Worm (Caenorhabditis elegans) whole organism, L2 larva: ENCODE measurements around the gene gur-3.

Experiments
- C34F6.9 ChIP-seq: fragments of 150-350 bp; optimal IDR thresholded peaks from 2 replicates; lab custom pipeline; 2014; ENCODE audit warnings: missing biosample characterization, missing genetic modification characterization
- R02D3.7 ChIP-seq: fragments of 150-350 bp; optimal IDR thresholded peaks from 2 replicates; lab custom pipeline; 2014; ENCODE audit warnings: missing biosample characterization, missing genetic modification characterization
- alr-1 ChIP-seq: fragments of 150-350 bp; optimal IDR thresholded peaks from 2 replicates; lab custom pipeline; 2014; ENCODE audit warnings: missing biosample characterization, missing genetic modification characterization
- aly-2 ChIP-seq: fragments of 150-350 bp; optimal IDR thresholded peaks from 2 replicates; lab custom pipeline; 2014; ENCODE audit warnings: missing biosample characterization, missing genetic modification characterization
- ama-1 ChIP-seq: fragments of 150-350 bp; optimal IDR thresholded peaks from 2 replicates; lab custom pipeline; 2018; ENCODE audit warnings: inconsistent platforms
- blmp-1 ChIP-seq: sonication (generic microtip); optimal IDR thresholded peaks from 2 replicates; lab custom pipeline; 2017; ENCODE audit warnings: missing genetic modification characterization, mild to moderate bottlenecking, missing compliant biosample characterization, antibody characterized with exemption, moderate library complexity; ENCODE audit not compliant: insufficient read depth
- ceh-16 ChIP-seq: fragments of 150-350 bp; optimal IDR thresholded peaks from 2 replicates; lab custom pipeline; 2014; ENCODE audit warnings: missing biosample characterization, missing genetic modification characterization
- crh-2 ChIP-seq: sonication (generic microtip); optimal IDR thresholded peaks from 2 replicates; lab custom pipeline; 2017; ENCODE audit warnings: missing biosample characterization, missing genetic modification characterization
- egl-27 ChIP-seq: sonication (generic microtip); optimal IDR thresholded peaks from 3 replicates; lab custom pipeline; 2017; ENCODE audit warnings: missing biosample characterization, missing genetic modification reagents, missing genetic modification characterization
- elt-1 ChIP-seq: fragments of 150-350 bp; optimal IDR thresholded peaks from 2 replicates; lab custom pipeline; 2014; ENCODE audit warnings: missing biosample characterization, missing genetic modification characterization
- elt-3 ChIP-seq: sonication (generic microtip); optimal IDR thresholded peaks from 2 replicates; lab custom pipeline; 2017; ENCODE audit warnings: missing biosample characterization, missing genetic modification characterization
- fos-1 ChIP-seq: fragments of 150-350 bp; optimal IDR thresholded peaks from 2 replicates; lab custom pipeline; 2014; ENCODE audit warnings: missing biosample characterization, missing genetic modification characterization
- gmeb-1 ChIP-seq: fragments of 150-350 bp; optimal IDR thresholded peaks from 2 replicates; lab custom pipeline; 2014; ENCODE audit warnings: missing biosample characterization, missing genetic modification characterization
- lin-11 ChIP-seq: fragments of 150-350 bp; sonication (generic microtip); optimal IDR thresholded peaks from 2 replicates; lab custom pipeline; 2014; ENCODE audit warnings: missing biosample characterization, missing genetic modification characterization, inconsistent platforms, mixed read lengths
- lin-13 ChIP-seq: fragments of 150-350 bp; optimal IDR thresholded peaks from 2 replicates; lab custom pipeline; 2014; ENCODE audit warnings: missing biosample characterization, missing genetic modification reagents, missing genetic modification characterization
- lin-39 ChIP-seq: fragments of 150-350 bp; optimal IDR thresholded peaks from 2 replicates; lab custom pipeline; 2014; ENCODE audit warnings: missing biosample characterization, missing genetic modification reagents, missing genetic modification characterization
- lsy-2 ChIP-seq, 2 experiments: fragments of 150-350 bp in 1 of 2; sonication (generic microtip) in 1 of 2; optimal IDR thresholded peaks; 2 replicates each; lab custom pipeline; 2014 to 2017; ENCODE audit warnings: missing biosample characterization in 2 of 2, missing genetic modification characterization in 2 of 2
- mab-5 ChIP-seq: fragments of 150-350 bp; optimal IDR thresholded peaks from 2 replicates; lab custom pipeline; 2014; ENCODE audit warnings: missing biosample characterization, missing genetic modification characterization
- mbf-1 ChIP-seq: sonication (generic microtip); optimal IDR thresholded peaks from 2 replicates; lab custom pipeline; 2017; ENCODE audit warnings: missing biosample characterization, missing genetic modification characterization
- mdl-1 ChIP-seq, 2 experiments: fragments of 150-350 bp in 1 of 2; sonication (generic microtip) in 1 of 2; optimal IDR thresholded peaks; 2 replicates each; lab custom pipeline; 2017; ENCODE audit warnings: missing biosample characterization in 2 of 2, missing genetic modification characterization in 2 of 2
- nhr-11 ChIP-seq: fragments of 150-350 bp; optimal IDR thresholded peaks from 2 replicates; lab custom pipeline; 2014; ENCODE audit warnings: missing biosample characterization, missing genetic modification characterization
- nhr-12 ChIP-seq: fragments of 150-350 bp; optimal IDR thresholded peaks from 2 replicates; lab custom pipeline; 2014; ENCODE audit warnings: missing biosample characterization, missing genetic modification characterization
- nhr-129 ChIP-seq: fragments of 150-350 bp; optimal IDR thresholded peaks from 2 replicates; lab custom pipeline; 2014; ENCODE audit warnings: missing biosample characterization, missing genetic modification characterization
- nhr-21 ChIP-seq: fragments of 150-350 bp; optimal IDR thresholded peaks from 2 replicates; lab custom pipeline; 2014; ENCODE audit warnings: missing biosample characterization, missing genetic modification characterization
- nhr-23 ChIP-seq: fragments of 150-350 bp; optimal IDR thresholded peaks from 2 replicates; lab custom pipeline; 2014; ENCODE audit warnings: missing biosample characterization, missing genetic modification reagents, missing genetic modification characterization
- nhr-25 ChIP-seq: fragments of 150-350 bp; sonication (generic microtip); optimal IDR thresholded peaks from 3 replicates; lab custom pipeline; 2014; ENCODE audit warnings: missing biosample characterization, missing genetic modification characterization
- nhr-6 ChIP-seq: fragments of 150-350 bp; optimal IDR thresholded peaks from 2 replicates; lab custom pipeline; 2014; ENCODE audit warnings: missing biosample characterization, missing genetic modification characterization
- nhr-77 ChIP-seq: fragments of 150-350 bp; optimal IDR thresholded peaks from 2 replicates; lab custom pipeline; 2014; ENCODE audit warnings: missing biosample characterization, missing genetic modification characterization
- peb-1 ChIP-seq: fragments of 150-350 bp; optimal IDR thresholded peaks from 2 replicates; lab custom pipeline; 2014; ENCODE audit warnings: missing biosample characterization, missing genetic modification characterization
- sem-4 ChIP-seq: fragments of 150-350 bp; optimal IDR thresholded peaks from 2 replicates; lab custom pipeline; 2014; ENCODE audit warnings: missing biosample characterization, missing genetic modification reagents, missing genetic modification characterization
- skn-1 ChIP-seq: sonication (generic microtip); optimal IDR thresholded peaks from 2 replicates; lab custom pipeline; 2017; ENCODE audit warnings: missing biosample characterization, missing genetic modification characterization
- sma-3 ChIP-seq: sonication (generic microtip); optimal IDR thresholded peaks from 2 replicates; lab custom pipeline; 2016; ENCODE audit warnings: missing genetic modification reagents, missing genetic modification characterization, missing compliant biosample characterization
- sma-9 ChIP-seq, 2 experiments: fragments of 150-350 bp in 1 of 2; sonication (generic microtip) in 1 of 2; optimal IDR thresholded peaks; 2 replicates each; lab custom pipeline; 2014 to 2016; ENCODE audit warnings: missing genetic modification characterization in 2 of 2, mild to moderate bottlenecking in 1 of 2, missing biosample characterization in 1 of 2, missing compliant biosample characterization in 1 of 2, missing genetic modification reagents in 1 of 2, moderate library complexity in 1 of 2
- snpc-4 ChIP-seq: fragments of 150-350 bp; optimal IDR thresholded peaks from 2 replicates; lab custom pipeline; 2014; ENCODE audit warnings: missing biosample characterization, missing genetic modification characterization
- unc-39 ChIP-seq: fragments of 150-350 bp; optimal IDR thresholded peaks from 2 replicates; lab custom pipeline; 2014; ENCODE audit warnings: missing biosample characterization, missing genetic modification characterization
- unc-55 ChIP-seq: fragments of 150-350 bp; sonication (generic microtip); optimal IDR thresholded peaks from 3 replicates; lab custom pipeline; 2014; ENCODE audit warnings: missing biosample characterization, missing genetic modification reagents, missing genetic modification characterization
- unc-62 ChIP-seq: fragments of 150-350 bp; optimal IDR thresholded peaks from 2 replicates; lab custom pipeline; 2014; ENCODE audit warnings: missing biosample characterization, missing genetic modification reagents, missing genetic modification characterization
- zag-1 ChIP-seq: fragments of 150-350 bp; optimal IDR thresholded peaks from 2 replicates; lab custom pipeline; 2014; ENCODE audit warnings: missing biosample characterization, missing genetic modification characterization
- ztf-1 ChIP-seq: fragments of 200-800 bp; sonication (Bioruptor generic); conservative IDR thresholded peaks from 2 replicates; pipeline ENCODE4 v1.3.6; 2022; ENCODE audit warnings: missing genetic modification characterization, missing compliant biosample characterization
- ztf-4 ChIP-seq: fragments of 150-350 bp; optimal IDR thresholded peaks from 2 replicates; lab custom pipeline; 2014; ENCODE audit warnings: missing biosample characterization, missing genetic modification characterization

The gur-3 gene

DNA sequence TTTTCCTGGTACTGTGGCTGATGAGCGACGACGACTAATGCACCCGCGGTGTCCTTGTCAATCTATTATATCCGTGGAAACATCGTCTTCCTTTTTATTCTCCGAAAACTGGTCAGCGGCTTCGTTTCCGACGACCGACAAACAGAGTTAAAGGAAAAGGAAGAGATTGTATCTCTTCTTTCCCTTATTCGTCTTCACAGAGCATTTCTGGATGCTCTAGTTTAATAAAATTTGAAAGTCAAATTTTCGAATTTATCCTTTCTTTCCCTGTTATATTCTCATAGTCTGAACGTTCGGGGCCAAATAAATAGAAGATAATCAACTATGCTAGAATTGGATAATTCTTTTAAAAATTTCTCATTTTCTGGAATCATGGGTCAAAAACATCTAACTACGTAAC lies 13.3 kb downstream of the gur-3 start:
- TF ChIP-seq R02D3.7 (tag; lab: Kevin White, UChicago) (no peak), mbf-1 (tag; lab: Kevin White, UChicago) (no peak)

DNA sequence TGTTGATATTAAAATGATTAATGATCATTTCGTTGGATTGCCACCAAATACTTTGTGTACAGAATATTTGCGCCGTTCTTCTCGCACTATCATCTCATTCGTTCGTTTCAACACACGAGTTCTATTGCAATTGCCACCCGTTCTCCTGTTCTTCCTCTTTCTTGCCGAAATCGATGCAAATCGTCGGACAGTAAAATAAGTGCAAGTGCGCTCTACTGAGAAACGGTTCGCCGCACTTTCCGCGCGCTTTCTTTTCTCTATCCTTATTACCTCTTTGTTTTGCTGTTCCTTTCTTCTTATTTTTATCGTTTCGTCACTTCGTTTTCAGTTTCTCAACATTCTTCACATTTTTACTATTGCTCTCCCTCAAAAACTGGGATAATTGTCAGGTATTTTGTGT lies 14.9 kb downstream of the gur-3 start:
- peak; percentile 40 for TF ChIP-seq ceh-16
- TF ChIP-seq C34F6.9 (tag; lab: Kevin White, UChicago), result no peak
- TF ChIP-seq blmp-1 (tag; lab: Kevin White, UChicago), result peak; percentile 70
- peak; percentile 54 for TF ChIP-seq sem-4 (tag; lab: Kevin White, UChicago)
- peak; percentile 57 for TF ChIP-seq sma-3 (GFP tag; lab: Kevin White, UChicago)
- TF ChIP-seq nhr-23 (tag; lab: Kevin White, UChicago), result no peak
- TF ChIP-seq nhr-21 (tag; lab: Kevin White, UChicago), result peak; percentile 64
- TF ChIP-seq nhr-25 (tag; lab: Kevin White, UChicago), result peak; percentile 49
- peak in 1 of 2 experiments; percentile 28 for TF ChIP-seq lsy-2 (tag; optimal IDR thresholded peaks at IDR 0.05; lab: Kevin White, UChicago)
- TF ChIP-seq fos-1, result peak; percentile 12
- TF ChIP-seq, all 48 proteins: peak for 8

DNA sequence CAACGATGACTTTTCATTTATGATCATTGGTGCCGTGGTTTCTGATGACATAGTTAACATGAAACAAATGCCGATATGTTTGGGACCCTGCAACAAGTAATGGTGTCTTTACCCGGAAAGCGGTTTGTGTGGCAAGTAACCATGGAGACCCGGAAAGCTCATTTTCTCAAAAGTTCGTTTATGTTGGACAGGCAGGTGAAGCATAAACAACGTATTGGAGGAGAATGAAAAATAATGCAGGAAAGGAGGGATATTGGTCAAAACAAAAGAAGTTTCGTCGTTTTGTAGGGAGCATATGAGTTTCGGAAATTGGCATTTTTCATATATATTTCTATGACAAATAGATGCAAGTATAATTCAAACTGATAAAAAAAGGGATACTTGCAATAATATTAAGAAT lies 19.7 kb downstream of the gur-3 start, which contains the start of gene dyf-6:
Gene dyf-6, minus strand, starts transcription at position 101 of the 400 bp plus-strand sequence.
- TF ChIP-seq mab-5 (tag; lab: Kevin White, UChicago) (no peak), mdl-1 (tag; optimal IDR thresholded peaks at IDR 0.05; lab: Kevin White, UChicago) (no peak), gmeb-1 (tag; lab: Kevin White, UChicago) (no peak), lin-11 (tag; lab: Kevin White, UChicago) (no peak), ztf-1 (no peak), elt-3 (tag; lab: Kevin White, UChicago) (no peak), alr-1 (tag; lab: Kevin White, UChicago) (no peak), nhr-21 (tag; lab: Kevin White, UChicago) (no peak)

DNA sequence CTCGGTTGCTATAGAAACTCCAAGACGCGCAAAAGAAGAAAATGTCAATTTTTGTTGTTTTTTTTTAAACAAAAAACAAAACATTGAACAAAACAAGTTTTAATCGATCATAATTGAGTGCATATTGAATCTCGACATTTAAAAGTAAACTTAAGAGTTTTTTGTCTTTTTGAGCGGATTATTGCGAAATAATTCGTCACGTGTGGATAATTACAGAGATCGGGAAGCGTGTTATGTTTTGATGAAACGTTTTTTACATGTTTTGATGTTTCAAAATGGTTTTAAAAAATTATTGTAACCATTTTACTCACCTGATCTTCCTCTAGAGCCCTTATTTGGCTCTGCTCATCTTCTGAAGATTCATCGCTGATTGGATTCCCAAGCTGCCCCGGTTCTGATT lies 20.1 kb downstream of the gur-3 start:
- no peak for TF ChIP-seq aly-2 (tag; lab: Kevin White, UChicago)
- TF ChIP-seq C34F6.9 (tag; lab: Kevin White, UChicago), result peak; percentile 18
- TF ChIP-seq blmp-1 (tag; lab: Kevin White, UChicago), result no peak
- no peak for TF ChIP-seq mdl-1 (tag; optimal IDR thresholded peaks at IDR 0.05; lab: Kevin White, UChicago)
- TF ChIP-seq alr-1 (tag; lab: Kevin White, UChicago), result no peak
- TF ChIP-seq sma-9 (GFP tag; optimal IDR thresholded peaks at IDR 0.05; lab: Kevin White, UChicago), result peak; percentile 13
- TF ChIP-seq sma-9 (tag; optimal IDR thresholded peaks at IDR 0.05; lab: Kevin White, UChicago), result no peak
- TF ChIP-seq unc-55 (GFP tag; lab: Kevin White, UChicago), result no peak

DNA sequence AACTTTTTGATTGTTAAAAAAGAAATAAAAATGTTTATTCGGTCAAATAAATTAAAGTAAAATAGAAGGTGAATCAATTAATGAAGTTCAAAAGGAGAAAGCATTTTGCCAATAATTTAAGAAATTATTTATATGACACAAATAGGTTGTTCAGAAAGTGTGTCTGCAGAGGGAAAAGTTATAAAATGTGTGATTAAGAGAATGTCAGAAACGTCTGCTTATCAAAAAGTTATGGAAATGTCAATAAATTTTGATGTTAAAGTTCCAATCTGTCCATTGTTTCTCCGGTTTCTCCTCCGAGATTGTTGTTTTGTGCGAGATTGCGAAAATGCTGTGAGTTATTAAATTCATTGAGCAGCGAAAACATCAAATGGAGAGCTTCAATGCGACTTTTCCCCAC lies 26.4 kb downstream of the gur-3 start, which contains the start of gene rme-4:
Gene rme-4, minus strand, starts transcription at position 168 of the 400 bp plus-strand sequence.
- peak; percentile 45 for TF ChIP-seq fos-1
- no peak for TF ChIP-seq nhr-129 (tag; lab: Kevin White, UChicago)

DNA sequence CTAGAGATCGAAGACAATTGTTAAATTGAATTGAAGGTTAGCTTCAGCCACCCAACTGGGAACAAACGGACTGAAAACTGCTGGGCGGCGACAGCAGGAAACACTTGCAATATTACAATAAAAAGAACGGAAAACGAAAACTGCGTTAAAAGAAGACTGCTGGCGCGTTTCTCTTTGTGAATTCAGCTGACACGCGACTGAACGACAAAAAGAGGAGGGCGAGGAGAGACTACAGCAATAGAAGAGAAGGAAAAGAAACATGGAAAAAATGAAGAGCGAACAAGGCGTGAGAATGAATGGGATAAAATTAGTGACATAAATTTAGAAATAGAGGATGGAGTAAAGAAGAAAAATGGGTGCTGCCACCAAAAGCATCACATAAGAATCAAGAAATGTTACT lies 28.4 kb downstream of the gur-3 start:
- no peak for TF ChIP-seq lin-39 (tag; lab: Kevin White, UChicago)
- no peak for TF ChIP-seq ztf-1
- no peak for TF ChIP-seq nhr-11 (tag; lab: Kevin White, UChicago)
- TF ChIP-seq alr-1 (tag; lab: Kevin White, UChicago), result no peak
- TF ChIP-seq zag-1 (tag; lab: Kevin White, UChicago), result peak; percentile 49
- no peak for TF ChIP-seq elt-3 (tag; lab: Kevin White, UChicago)
- TF ChIP-seq egl-27 (tag; lab: Kevin White, UChicago), result peak; percentile 88
- no peak for TF ChIP-seq nhr-12 (tag; lab: Kevin White, UChicago)
- TF ChIP-seq mbf-1 (tag; lab: Kevin White, UChicago), result no peak
- peak; percentile 94 for TF ChIP-seq C34F6.9 (tag; lab: Kevin White, UChicago)
- TF ChIP-seq nhr-23 (tag; lab: Kevin White, UChicago), result no peak
- peak; percentile 71 for TF ChIP-seq lin-11 (tag; lab: Kevin White, UChicago)
- TF ChIP-seq ztf-4 (tag; lab: Kevin White, UChicago), result peak; percentile 87
- TF ChIP-seq gmeb-1 (tag; lab: Kevin White, UChicago), result peak; percentile 85
- peak; percentile 90 for TF ChIP-seq nhr-129 (tag; lab: Kevin White, UChicago)
- TF ChIP-seq lin-13 (GFP tag; lab: Kevin White, UChicago), result peak; percentile 91
- TF ChIP-seq elt-1 (tag; lab: Kevin White, UChicago), result no peak
- TF ChIP-seq crh-2, result peak; percentile 97
- no peak for TF ChIP-seq aly-2 (tag; lab: Kevin White, UChicago)
- TF ChIP-seq snpc-4 (tag; lab: Kevin White, UChicago), result peak; percentile 72
- TF ChIP-seq R02D3.7 (tag; lab: Kevin White, UChicago), result no peak
- TF ChIP-seq peb-1 (tag; lab: Kevin White, UChicago), result no peak
- TF ChIP-seq nhr-77 (tag; lab: Kevin White, UChicago), result peak; percentile 20
- peak; percentile 76 for TF ChIP-seq unc-62
- peak; percentile 86 for TF ChIP-seq fos-1
- peak; percentile 28 for TF ChIP-seq ama-1
- no peak for TF ChIP-seq unc-39 (tag; lab: Kevin White, UChicago)
- TF ChIP-seq nhr-6, result peak; percentile 90
- peak in 1 of 2 experiments; percentile 90 for TF ChIP-seq mdl-1 (tag; optimal IDR thresholded peaks at IDR 0.05; lab: Kevin White, UChicago)
- peak; percentile 95 for TF ChIP-seq nhr-25 (tag; lab: Kevin White, UChicago)
- TF ChIP-seq skn-1 (tag; lab: Kevin White, UChicago), result no peak
- peak; percentile 94 for TF ChIP-seq mab-5 (tag; lab: Kevin White, UChicago)
